Worm (Caenorhabditis elegans) whole organism, L1 larva: ENCODE measurements around the gene R01H10.4.
A peak's percentile ranks its signal among the peaks of the same experiment; 100 is the strongest.

Experiments used
- C16A3.4 ChIP-seq: fragments of 150-350 bp; optimal IDR thresholded peaks from 2 replicates; lab custom pipeline; 2014; ENCODE audit warnings: missing biosample characterization, missing genetic modification characterization
- F16B12.6 ChIP-seq: fragments of 150-350 bp; optimal IDR thresholded peaks from 2 replicates; lab custom pipeline; 2014; ENCODE audit warnings: missing biosample characterization, missing genetic modification characterization
- Y116A8C.19 ChIP-seq: sonication (generic microtip); optimal IDR thresholded peaks from 2 replicates; lab custom pipeline; 2016; ENCODE audit warnings: missing compliant biosample characterization, missing genetic modification characterization, borderline replicate concordance
- alr-1 ChIP-seq: fragments of 200-800 bp; sonication (Bioruptor generic); optimal IDR thresholded peaks from 2 replicates; lab custom pipeline; 2018; ENCODE audit warnings: borderline replicate concordance, mild to moderate bottlenecking, missing genetic modification characterization, missing compliant biosample characterization
- aly-2 ChIP-seq: fragments of 150-350 bp; optimal IDR thresholded peaks from 2 replicates; lab custom pipeline; 2014; ENCODE audit warnings: missing biosample characterization, missing genetic modification characterization
- ama-1 ChIP-seq: fragments of 150-350 bp; optimal IDR thresholded peaks from 2 replicates; lab custom pipeline; 2014
- blmp-1 ChIP-seq: fragments of 150-350 bp; optimal IDR thresholded peaks from 2 replicates; lab custom pipeline; 2014; ENCODE audit warnings: missing biosample characterization, missing genetic modification characterization
- ceh-82 ChIP-seq, 3 experiments: fragments of 150-350 bp in 1 of 3; sonication (generic microtip) in 2 of 3; optimal IDR thresholded peaks; 2 replicates each; lab custom pipeline; 2014 to 2017; ENCODE audit warnings: missing biosample characterization in 3 of 3, missing genetic modification characterization in 3 of 3
- ceh-88 ChIP-seq: fragments of 200-800 bp; sonication (Bioruptor generic); IDR thresholded peaks from 2 replicates; pipeline ENCODE4 v1.3.6; 2022; ENCODE audit warnings: missing genetic modification characterization, missing compliant biosample characterization
- ceh-90 ChIP-seq: sonication (generic microtip); optimal IDR thresholded peaks from 2 replicates; lab custom pipeline; 2016; ENCODE audit warnings: missing genetic modification characterization, missing compliant biosample characterization
- ces-1 ChIP-seq: fragments of 150-350 bp; optimal IDR thresholded peaks from 2 replicates; lab custom pipeline; 2014; ENCODE audit warnings: missing biosample characterization, missing genetic modification reagents, missing genetic modification characterization
- dpl-1 ChIP-seq, 3 experiments: fragments of 150-350 bp in 2 of 3; sonication (generic microtip) in 1 of 3; optimal IDR thresholded peaks; 2 replicates each; lab custom pipeline; 2014 to 2017; ENCODE audit warnings: missing biosample characterization in 3 of 3, missing genetic modification characterization in 3 of 3, missing genetic modification reagents in 3 of 3
- dsc-1 ChIP-seq: sonication (generic microtip); optimal IDR thresholded peaks from 2 replicates; lab custom pipeline; 2016; ENCODE audit warnings: mild to moderate bottlenecking, missing genetic modification characterization, missing compliant biosample characterization
- efl-1 ChIP-seq, 4 experiments: fragments of 150-350 bp; optimal IDR thresholded peaks in 3 of 4; peaks in 1 of 4; 1 replicate in 1 of 4; 2 replicates in 3 of 4; lab custom pipeline; 2014; ENCODE audit warnings: missing biosample characterization in 2 of 4, missing genetic modification characterization in 2 of 4, missing genetic modification reagents in 2 of 4
- egl-13 ChIP-seq: sonication (generic microtip); optimal IDR thresholded peaks from 2 replicates; lab custom pipeline; 2016; ENCODE audit warnings: missing genotype, missing genetic modification reagents, missing genetic modification characterization, missing compliant biosample characterization
- egl-27 ChIP-seq, 2 experiments: fragments of 150-350 bp in 1 of 2; sonication (generic microtip); optimal IDR thresholded peaks; 3 replicates each; lab custom pipeline; 2017 to 2018; ENCODE audit warnings: missing biosample characterization in 2 of 2, missing genetic modification characterization in 2 of 2, missing genetic modification reagents in 2 of 2
- elt-3 ChIP-seq, 6 experiments: fragments of 150-350 bp in 1 of 6; sonication (generic microtip); optimal IDR thresholded peaks; 2 replicates each; lab custom pipeline; 2017 to 2018; ENCODE audit warnings: missing biosample characterization in 6 of 6, missing genetic modification characterization in 6 of 6, inconsistent platforms in 1 of 6
- fkh-8 ChIP-seq: sonication (generic microtip); optimal IDR thresholded peaks from 2 replicates; lab custom pipeline; 2016; ENCODE audit warnings: mild to moderate bottlenecking, missing genetic modification characterization, missing compliant biosample characterization
- fos-1 ChIP-seq: fragments of 150-350 bp; optimal IDR thresholded peaks from 2 replicates; lab custom pipeline; 2014; ENCODE audit warnings: missing biosample characterization, missing genetic modification characterization
- hlh-17 ChIP-seq: fragments of 200-800 bp; sonication (Bioruptor generic); optimal IDR thresholded peaks from 2 replicates; lab custom pipeline; 2018; ENCODE audit warnings: missing genetic modification characterization, mild to moderate bottlenecking, missing compliant biosample characterization, moderate library complexity, borderline replicate concordance
- hlh-4 ChIP-seq: sonication (generic microtip); optimal IDR thresholded peaks from 2 replicates; lab custom pipeline; 2016; ENCODE audit warnings: mild to moderate bottlenecking, missing genetic modification characterization, missing compliant biosample characterization
- hpl-2 ChIP-seq: fragments of 150-350 bp; optimal IDR thresholded peaks from 2 replicates; lab custom pipeline; 2014; ENCODE audit warnings: missing biosample characterization, missing genetic modification reagents, missing genetic modification characterization
- irx-1 ChIP-seq: sonication (generic microtip); optimal IDR thresholded peaks from 2 replicates; lab custom pipeline; 2016; ENCODE audit warnings: missing genetic modification characterization, missing compliant biosample characterization
- isw-1 ChIP-seq: fragments of 200-800 bp; sonication (Bioruptor generic); IDR thresholded peaks from 2 replicates; pipeline ENCODE4 v1.3.6; 2022; ENCODE audit warnings: missing genetic modification characterization, missing compliant biosample characterization
- jun-1 ChIP-seq: fragments of 150-350 bp; optimal IDR thresholded peaks from 2 replicates; lab custom pipeline; 2014; ENCODE audit warnings: missing biosample characterization, missing genetic modification reagents, missing genetic modification characterization
- lin-15B ChIP-seq: fragments of 150-350 bp; sonication (generic microtip); optimal IDR thresholded peaks from 3 replicates; lab custom pipeline; 2014; ENCODE audit warnings: missing biosample characterization, missing genetic modification characterization
- lin-35 ChIP-seq, 2 experiments: fragments of 150-350 bp; optimal IDR thresholded peaks; 2 replicates each; lab custom pipeline; 2014; ENCODE audit warnings: missing biosample characterization in 2 of 2, missing genetic modification characterization in 2 of 2, missing genetic modification reagents in 2 of 2
- lin-39 ChIP-seq: fragments of 150-350 bp; optimal IDR thresholded peaks from 2 replicates; lab custom pipeline; 2014; ENCODE audit warnings: missing biosample characterization, missing genetic modification reagents, missing genetic modification characterization
- lsy-2 ChIP-seq, 2 experiments: fragments of 150-350 bp; optimal IDR thresholded peaks; 2 replicates each; lab custom pipeline; 2014; ENCODE audit warnings: missing biosample characterization in 2 of 2, missing genetic modification characterization in 2 of 2
- mdl-1 ChIP-seq, 2 experiments: fragments of 150-350 bp; optimal IDR thresholded peaks; 2 replicates each; lab custom pipeline; 2014 to 2017; ENCODE audit warnings: missing biosample characterization in 2 of 2, missing genetic modification characterization in 2 of 2, inconsistent platforms in 1 of 2
- mef-2 ChIP-seq: fragments of 150-350 bp; optimal IDR thresholded peaks from 2 replicates; lab custom pipeline; 2014; ENCODE audit warnings: missing biosample characterization, missing genetic modification characterization
- mep-1 ChIP-seq: fragments of 150-350 bp; optimal IDR thresholded peaks from 2 replicates; lab custom pipeline; 2014; ENCODE audit warnings: missing biosample characterization, missing genetic modification characterization
- nhr-12 ChIP-seq: sonication (generic microtip); optimal IDR thresholded peaks from 2 replicates; lab custom pipeline; 2017; ENCODE audit warnings: missing biosample characterization, missing genetic modification characterization
- nhr-19 ChIP-seq: fragments of 200-800 bp; sonication (Bioruptor generic); conservative IDR thresholded peaks from 2 replicates; pipeline ENCODE4 v1.3.6; 2022; ENCODE audit warnings: missing genetic modification characterization, missing compliant biosample characterization
- nhr-20 ChIP-seq: sonication (generic microtip); optimal IDR thresholded peaks from 2 replicates; lab custom pipeline; 2016; ENCODE audit warnings: mild to moderate bottlenecking, missing genetic modification characterization, missing compliant biosample characterization
- nhr-28 ChIP-seq: fragments of 150-350 bp; optimal IDR thresholded peaks from 2 replicates; lab custom pipeline; 2014; ENCODE audit warnings: missing biosample characterization, missing genetic modification characterization
- nhr-47 ChIP-seq: sonication (generic microtip); optimal IDR thresholded peaks from 2 replicates; lab custom pipeline; 2016; ENCODE audit warnings: mild to moderate bottlenecking, missing genetic modification characterization, moderate library complexity, missing compliant biosample characterization
- nhr-71 ChIP-seq: sonication (generic microtip); optimal IDR thresholded peaks from 2 replicates; lab custom pipeline; 2016; ENCODE audit warnings: mild to moderate bottlenecking, missing genetic modification characterization, moderate library complexity, missing compliant biosample characterization
- nhr-76 ChIP-seq: sonication (generic microtip); optimal IDR thresholded peaks from 2 replicates; lab custom pipeline; 2017; ENCODE audit warnings: missing biosample characterization, missing genetic modification characterization
- nhr-77 ChIP-seq: fragments of 150-350 bp; optimal IDR thresholded peaks from 2 replicates; lab custom pipeline; 2014; ENCODE audit warnings: missing biosample characterization, missing genetic modification characterization
- nhr-90 ChIP-seq: sonication (generic microtip); optimal IDR thresholded peaks from 2 replicates; lab custom pipeline; 2016; ENCODE audit warnings: mild to moderate bottlenecking, missing genetic modification characterization, missing compliant biosample characterization; ENCODE audit not compliant: poor library complexity
- pag-3 ChIP-seq: sonication (generic microtip); optimal IDR thresholded peaks from 2 replicates; lab custom pipeline; 2017; ENCODE audit warnings: missing genetic modification characterization, mild to moderate bottlenecking, missing compliant biosample characterization, antibody characterized with exemption, borderline replicate concordance; ENCODE audit not compliant: insufficient read depth
- pqm-1 ChIP-seq: sonication (generic microtip); optimal IDR thresholded peaks from 3 replicates; lab custom pipeline; 2017; ENCODE audit warnings: missing biosample characterization, missing genetic modification characterization
- rnt-1 ChIP-seq: sonication (generic microtip); optimal IDR thresholded peaks from 2 replicates; lab custom pipeline; 2016; ENCODE audit warnings: mild to moderate bottlenecking, missing genetic modification characterization, moderate library complexity, missing compliant biosample characterization
- snpc-4 ChIP-seq: fragments of 150-350 bp; optimal IDR thresholded peaks from 2 replicates; lab custom pipeline; 2014; ENCODE audit warnings: missing biosample characterization, missing genetic modification characterization
- snu-23 ChIP-seq: sonication (generic microtip); optimal IDR thresholded peaks from 2 replicates; lab custom pipeline; 2016; ENCODE audit warnings: missing genetic modification characterization, missing compliant biosample characterization
- sox-4 ChIP-seq: sonication (generic microtip); optimal IDR thresholded peaks from 2 replicates; lab custom pipeline; 2016; ENCODE audit warnings: missing genetic modification characterization, missing compliant biosample characterization
- swsn-7 ChIP-seq: sonication (generic microtip); optimal IDR thresholded peaks from 2 replicates; lab custom pipeline; 2016; ENCODE audit warnings: missing genetic modification characterization, missing compliant biosample characterization
- tbx-2 ChIP-seq: sonication (generic microtip); optimal IDR thresholded peaks from 2 replicates; lab custom pipeline; 2016; ENCODE audit warnings: missing genetic modification characterization, missing compliant biosample characterization
- unc-130 ChIP-seq: fragments of 150-350 bp; optimal IDR thresholded peaks from 2 replicates; lab custom pipeline; 2017; ENCODE audit warnings: missing biosample characterization, missing genetic modification characterization, inconsistent platforms
- unc-86 ChIP-seq: sonication (generic microtip); optimal IDR thresholded peaks from 2 replicates; lab custom pipeline; 2016; ENCODE audit warnings: missing genetic modification characterization, missing compliant biosample characterization
- zag-1 ChIP-seq: fragments of 150-350 bp; optimal IDR thresholded peaks from 2 replicates; lab custom pipeline; 2014; ENCODE audit warnings: missing biosample characterization, missing genetic modification characterization
- ztf-4 ChIP-seq: fragments of 150-350 bp; optimal IDR thresholded peaks from 2 replicates; lab custom pipeline; 2014; ENCODE audit warnings: missing biosample characterization, missing genetic modification characterization

Gene R01H10.4

ce11 chrIII:10270778-10271307, 16.2 kb downstream of the R01H10.4 start, which contains the start of gene cnk-1 (continued):
- TF ChIP-seq unc-86 (tag; lab: Kevin White, UChicago) (peak; percentile 87), dsc-1 (tag; lab: Kevin White, UChicago) (peak; percentile 87), irx-1 (tag; lab: Kevin White, UChicago) (peak; percentile 86), C16A3.4 (tag; lab: Kevin White, UChicago) (no peak), fkh-8 (peak; percentile 87), nhr-77 (tag; lab: Kevin White, UChicago) (peak; percentile 50), jun-1 (tag; lab: Kevin White, UChicago) (peak; percentile 9), pqm-1 (no peak), mep-1 (tag; lab: Kevin White, UChicago) (peak; percentile 43), ceh-88 (GFP tag; lab: Robert Waterston, UW) (peak; percentile 95), snu-23 (GFP tag; lab: Kevin White, UChicago) (peak; percentile 88), hlh-17 (GFP tag; lab: Kevin White, UChicago) (no peak), nhr-19 (GFP tag; lab: Robert Waterston, UW) (peak; percentile 98), F16B12.6 (peak; percentile 40), nhr-12 (tag; lab: Kevin White, UChicago) (no peak), Y116A8C.19 (tag; lab: Kevin White, UChicago) (no peak), rnt-1 (tag; lab: Kevin White, UChicago) (peak; percentile 99), dpl-1 (GFP tag; optimal IDR thresholded peaks at IDR 0.05; lab: Kevin White, UChicago) (peak; percentile 57 to 71 (median 65)), fos-1 (tag; lab: Kevin White, UChicago) (no peak), nhr-71 (tag; lab: Kevin White, UChicago) (peak; percentile 93), ces-1 (GFP tag; lab: Kevin White, UChicago) (no peak), hlh-4 (tag; lab: Kevin White, UChicago) (no peak), blmp-1 (tag; lab: Kevin White, UChicago) (no peak), isw-1 (GFP tag; lab: Robert Waterston, UW) (peak; percentile 98), ceh-90 (tag; lab: Kevin White, UChicago) (peak; percentile 85), mdl-1 (tag; optimal IDR thresholded peaks at IDR 0.05; lab: Kevin White, UChicago) (no peak), pag-3 (tag; lab: Kevin White, UChicago) (no peak), efl-1 (optimal IDR thresholded peaks at IDR 0.05; lab: Kevin White, UChicago) (peak; percentile 78 to 81), efl-1 (GFP tag; optimal IDR thresholded peaks at IDR 0.05 in 1 of 2; lab: Kevin White, UChicago) (peak; percentile 67 to 97), tbx-2 (tag; lab: Kevin White, UChicago) (peak; percentile 94), ceh-82 (tag; optimal IDR thresholded peaks at IDR 0.05; lab: Kevin White, UChicago) (peak; percentile 32 to 56 (median 53)), hpl-2 (no peak), snpc-4 (tag; lab: Kevin White, UChicago) (no peak), lin-15B (tag; lab: Kevin White, UChicago) (peak; percentile 83), alr-1 (tag; lab: Kevin White, UChicago) (no peak), lin-39 (no peak), nhr-90 (peak; percentile 93), aly-2 (tag; lab: Kevin White, UChicago) (no peak), egl-27 (tag; optimal IDR thresholded peaks at IDR 0.05; lab: Kevin White, UChicago) (no peak), lsy-2 (tag; optimal IDR thresholded peaks at IDR 0.05; lab: Kevin White, UChicago) (peak; percentile 66 to 68), elt-3 (tag; optimal IDR thresholded peaks at IDR 0.05; lab: Kevin White, UChicago) (no peak), nhr-20 (peak; percentile 77), sox-4 (tag; lab: Kevin White, UChicago) (peak; percentile 88), swsn-7 (tag; lab: Kevin White, UChicago) (peak; percentile 83), lin-35 (GFP tag; optimal IDR thresholded peaks at IDR 0.05; lab: Kevin White, UChicago) (peak; percentile 63 to 77), nhr-47 (tag; lab: Kevin White, UChicago) (peak; percentile 96), ztf-4 (no peak), egl-13 (tag; lab: Kevin White, UChicago) (peak; percentile 83), zag-1 (tag; lab: Kevin White, UChicago) (no peak), mef-2 (tag; lab: Kevin White, UChicago) (no peak), nhr-76 (tag; lab: Kevin White, UChicago) (no peak), ama-1 (lab: Kevin White, UChicago) (no peak), nhr-28 (no peak), unc-130 (no peak)
